Fruit fly (Drosophila melanogaster): Measurements from ENCODE around the gene CG14125.

dm6 chr3L:12024947-12025346, 50.2 kb downstream of the CG14125 start:
- peak; percentile 4 for TF ChIP-seq Sox102F (GFP tag; optimal IDR thresholded peaks at IDR 0.05)
- no peak for TF ChIP-seq spab (GFP tag; optimal IDR thresholded peaks at IDR 0.05)
- TF ChIP-seq CG6854 (GFP tag; optimal IDR thresholded peaks at IDR 0.05) = no peak
- TF ChIP-seq CG10669 (GFP tag; optimal IDR thresholded peaks at IDR 0.05) = no peak
- TF ChIP-seq CG3919 (GFP tag; optimal IDR thresholded peaks at IDR 0.05) = peak; percentile 27
- no peak for TF ChIP-seq fd85E (GFP tag; optimal IDR thresholded peaks at IDR 0.05)
- no peak for TF ChIP-seq CG10631 (GFP tag; optimal IDR thresholded peaks at IDR 0.05)
- TF ChIP-seq CG6808 (GFP tag; optimal IDR thresholded peaks at IDR 0.05) = no peak
